Fruit fly (Drosophila melanogaster) whole organism, adult: Measurements from ENCODE around the gene PK1-R.
A peak's percentile ranks its signal among the peaks of the same experiment; 100 is the strongest.

ENCODE experiments used
- CG11617 ChIP-seq: fragments of 200-800 bp; sonication (Bioruptor generic); optimal IDR thresholded peaks from 2 replicates; lab custom pipeline; 2017; ENCODE audit warnings: mild to moderate bottlenecking, missing biosample characterization, missing genetic modification reagents, missing genetic modification characterization
- CG12768 ChIP-seq: fragments of 200-800 bp; sonication (Bioruptor generic); optimal IDR thresholded peaks from 2 replicates; lab custom pipeline; 2017; ENCODE audit warnings: missing biosample characterization, missing genetic modification characterization, mild to moderate bottlenecking, moderate library complexity, missing genetic modification reagents
- CG14711 ChIP-seq: fragments of 200-800 bp; sonication (Bioruptor generic); optimal IDR thresholded peaks from 2 replicates; lab custom pipeline; 2018; ENCODE audit warnings: missing biosample characterization, mild to moderate bottlenecking, missing genetic modification characterization, moderate library complexity
- CG1620 ChIP-seq: fragments of 200-800 bp; sonication (Bioruptor generic); optimal IDR thresholded peaks from 2 replicates; lab custom pipeline; 2016; ENCODE audit warnings: missing biosample characterization, missing genetic modification characterization
- CG33017 ChIP-seq: fragments of 200-800 bp; sonication (Bioruptor generic); optimal IDR thresholded peaks from 2 replicates; lab custom pipeline; 2018; ENCODE audit warnings: missing biosample characterization, mild to moderate bottlenecking, missing genetic modification characterization, moderate library complexity
- Mnt ChIP-seq: fragments of 200-800 bp; sonication (Bioruptor generic); optimal IDR thresholded peaks from 2 replicates; lab custom pipeline; 2016; ENCODE audit warnings: missing biosample characterization, mild to moderate bottlenecking, missing genetic modification characterization
- bab1 ChIP-seq: fragments of 200-800 bp; sonication (Bioruptor generic); optimal IDR thresholded peaks from 3 replicates; lab custom pipeline; 2019; ENCODE audit warnings: missing biosample characterization, mild to moderate bottlenecking, missing genetic modification characterization, moderate library complexity
- cnc ChIP-seq, 2 experiments: fragments of >200 bp; optimal IDR thresholded peaks; 2 replicates each; lab custom pipeline; 2017
- kay ChIP-seq: fragments of 200-800 bp; sonication (Bioruptor generic); peaks from one replicate; lab custom pipeline; 2016; ENCODE audit warnings: missing biosample characterization, missing genetic modification characterization, borderline replicate concordance
- ovo ChIP-seq: fragments of 200-800 bp; sonication (Bioruptor generic); optimal IDR thresholded peaks from 2 replicates; lab custom pipeline; 2016; ENCODE audit warnings: missing biosample characterization, missing genetic modification characterization
- tj ChIP-seq: fragments of 200-800 bp; sonication (Bioruptor generic); optimal IDR thresholded peaks from 3 replicates; lab custom pipeline; 2017; ENCODE audit warnings: missing biosample characterization, mild to moderate bottlenecking, missing genetic modification characterization, moderate library complexity

- peak; percentile 5 for TF ChIP-seq CG12768 (GFP tag; lab: Kevin White, UChicago)
- TF ChIP-seq Mnt, result peak; percentile 1
- TF ChIP-seq cnc (optimal IDR thresholded peaks at IDR 0.05; lab: Kevin White, UChicago), result no peak
- TF ChIP-seq CG33017 (tag; lab: Kevin White, UChicago), result no peak
- no peak for TF ChIP-seq kay (GFP tag; lab: Kevin White, UChicago)
- peak; percentile 1 for TF ChIP-seq tj
- no peak for TF ChIP-seq CG1620 (GFP tag; lab: Kevin White, UChicago)
- TF ChIP-seq ovo (GFP tag; lab: Kevin White, UChicago), result no peak
- no peak for TF ChIP-seq CG14711 (tag; lab: Kevin White, UChicago)
- TF ChIP-seq bab1 (GFP tag; lab: Kevin White, UChicago), result no peak
- no peak for TF ChIP-seq CG11617
Measured at dm6 chr3R:14058531-14059431, 44.1 kb downstream of the PK1-R start.
